Fruit fly (Drosophila melanogaster) whole organism, wandering third instar larva: ENCODE measurements around the gene CG43725.
A peak's percentile ranks its signal among the peaks of the same experiment; 100 is the strongest.

Experiments
- GATAd ChIP-seq: sonication (Bioruptor generic); optimal IDR thresholded peaks from 2 replicates; lab custom pipeline; 2016; ENCODE audit warnings: missing biosample characterization, missing genetic modification characterization
- Hnf4 ChIP-seq: fragments of 200-800 bp; sonication (Bioruptor generic); optimal IDR thresholded peaks from 2 replicates; lab custom pipeline; 2016; ENCODE audit warnings: missing biosample characterization, mild to moderate bottlenecking, missing genetic modification characterization
- Hr78 ChIP-seq: fragments of >200 bp; optimal IDR thresholded peaks from 2 replicates; lab custom pipeline; 2017; ENCODE audit warnings: missing biosample characterization, missing genetic modification characterization
- Hr83 ChIP-seq: fragments of 200-300 bp; sonication (Bioruptor generic); optimal IDR thresholded peaks from 2 replicates; lab custom pipeline; 2016; ENCODE audit warnings: missing biosample characterization, mild to moderate bottlenecking, missing genetic modification characterization, moderate library complexity; ENCODE audit not compliant: poor library complexity, severe bottlenecking
- N ChIP-seq: fragments of >200 bp; optimal IDR thresholded peaks from 2 replicates; lab custom pipeline; 2018; ENCODE audit warnings: missing biosample characterization, missing external identifiers, missing genetic modification characterization
- OdsH ChIP-seq: fragments of 200-800 bp; sonication (Bioruptor generic); optimal IDR thresholded peaks from 2 replicates; lab custom pipeline; 2016; ENCODE audit warnings: missing biosample characterization, mild to moderate bottlenecking, missing genetic modification characterization
- brk ChIP-seq: fragments of 200-800 bp; sonication (Bioruptor generic); optimal IDR thresholded peaks from 2 replicates; lab custom pipeline; 2016; ENCODE audit warnings: missing biosample characterization, mild to moderate bottlenecking, missing genetic modification characterization
- h ChIP-seq: fragments of 200-800 bp; sonication (Bioruptor generic); optimal IDR thresholded peaks from 3 replicates; lab custom pipeline; 2016; ENCODE audit warnings: missing biosample characterization, mild to moderate bottlenecking, missing genetic modification characterization
- jim ChIP-seq: fragments of 175-275, 200-325 bp; sonication (Bioruptor generic); optimal IDR thresholded peaks from 2 replicates; lab custom pipeline; 2016; ENCODE audit warnings: missing biosample characterization, mild to moderate bottlenecking, missing genetic modification characterization
- tai ChIP-seq: sonication (Bioruptor generic); optimal IDR thresholded peaks from 2 replicates; lab custom pipeline; 2016; ENCODE audit warnings: missing biosample characterization, missing genetic modification characterization
- usp ChIP-seq: fragments of >200 bp; optimal IDR thresholded peaks from 2 replicates; lab custom pipeline; 2017; ENCODE audit warnings: missing biosample characterization, missing genetic modification characterization

DNA sequence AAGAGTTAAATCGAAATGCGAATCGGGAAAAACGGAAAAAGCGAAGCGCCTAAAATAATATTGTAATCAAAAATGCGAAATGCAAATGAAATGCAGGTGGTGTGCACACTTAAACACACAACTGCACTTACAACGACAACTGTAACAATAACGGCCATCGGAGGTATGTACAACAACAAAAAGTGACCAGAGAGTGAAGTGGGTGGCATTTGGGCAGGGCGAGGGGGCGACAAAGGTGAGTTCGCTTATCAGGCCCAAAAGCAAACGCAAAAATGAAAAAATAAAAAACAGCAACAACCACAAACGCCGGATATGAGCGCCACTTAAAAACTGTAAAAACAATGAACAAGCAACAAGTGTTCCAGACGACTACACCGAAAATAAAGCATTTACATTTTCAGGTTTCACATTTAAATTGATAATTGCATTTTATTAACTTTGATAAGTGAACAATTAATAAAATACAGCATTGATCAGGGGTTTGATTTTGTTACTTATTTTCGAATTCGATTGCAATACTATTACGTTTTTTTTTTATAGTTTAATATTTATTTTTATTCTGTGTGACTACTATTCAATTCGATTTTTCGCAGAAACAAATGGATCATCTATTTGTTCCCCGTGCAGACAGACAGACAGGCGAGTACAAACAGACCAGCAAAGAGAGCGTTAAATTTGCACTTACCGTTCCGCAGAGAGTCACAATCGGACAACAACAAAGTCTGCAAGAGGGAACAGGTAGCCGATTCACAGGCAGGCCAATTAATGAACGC lies 10.0 kb upstream of the CG43725 start:
- TF ChIP-seq GATAd: no peak
- peak; percentile 32 for TF ChIP-seq Hr83
- peak; percentile 80 for TF ChIP-seq h (GFP tag; lab: Kevin White, UChicago)
- peak; percentile 50 for TF ChIP-seq brk (GFP tag; lab: Kevin White, UChicago)
- no peak for TF ChIP-seq tai (GFP tag; lab: Kevin White, UChicago)
- TF ChIP-seq N: no peak
- peak; percentile 73 for TF ChIP-seq OdsH (GFP tag; lab: Kevin White, UChicago)
- peak; percentile 34 for TF ChIP-seq jim (GFP tag; lab: Kevin White, UChicago)
- TF ChIP-seq usp: no peak
- TF ChIP-seq Hr78 (GFP tag; lab: Kevin White, UChicago): no peak
- TF ChIP-seq Hnf4: peak; percentile 27
